Worm (Caenorhabditis elegans): Measurements from ENCODE around the gene H23L24.1.

H23L24.1 gene

DNA sequence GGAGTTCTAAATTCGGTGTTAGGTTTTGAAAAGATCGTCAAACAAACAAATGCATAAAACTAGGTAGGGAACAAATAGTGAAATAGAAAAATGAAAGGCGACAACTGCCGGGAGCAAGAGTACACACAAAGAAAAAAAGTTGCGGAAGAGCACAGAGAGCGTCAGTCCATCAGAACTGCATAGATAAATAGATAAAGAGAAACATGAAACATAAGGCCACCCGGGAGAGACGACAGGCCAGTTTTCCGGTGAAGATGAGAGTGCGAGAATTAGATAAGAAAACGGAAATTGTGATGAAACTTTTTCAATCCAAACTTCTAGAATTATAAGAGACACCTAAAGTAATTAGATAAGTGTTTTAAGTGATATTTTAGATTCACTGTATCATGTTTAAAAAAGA lies 39.5 kb downstream of the H23L24.1 start:
- TF ChIP-seq mdl-1 (tag; optimal IDR thresholded peaks at IDR 0.05), result no peak
- peak; percentile 5 for TF ChIP-seq swsn-7 (tag; optimal IDR thresholded peaks at IDR 0.05)
- TF ChIP-seq sup-37 (GFP tag; optimal IDR thresholded peaks at IDR 0.05), result no peak
- no peak for TF ChIP-seq fos-1 (tag; optimal IDR thresholded peaks at IDR 0.05)
- no peak for TF ChIP-seq pax-3 (tag; optimal IDR thresholded peaks at IDR 0.05)
- no peak for TF ChIP-seq mab-9 (GFP tag; IDR thresholded peaks at IDR 0.05)
- no peak for TF ChIP-seq nhr-85 (tag)
- peak in 1 of 2 experiments; percentile 22 for TF ChIP-seq lin-35 (GFP tag; optimal IDR thresholded peaks at IDR 0.05)
- no peak for TF ChIP-seq grh-1 (GFP tag; IDR thresholded peaks at IDR 0.05)
- no peak for TF ChIP-seq sptf-1 (tag; optimal IDR thresholded peaks at IDR 0.05)
- no peak for TF ChIP-seq lin-15B (tag; optimal IDR thresholded peaks at IDR 0.05)
- no peak for TF ChIP-seq Y116A8C.19 (tag; optimal IDR thresholded peaks at IDR 0.05; ENCODE audit: borderline replicate concordance)
- TF ChIP-seq nhr-20 (tag; optimal IDR thresholded peaks at IDR 0.05), result peak; percentile 24
- no peak for TF ChIP-seq hlh-4 (tag; optimal IDR thresholded peaks at IDR 0.05)
- TF ChIP-seq lin-14 (GFP tag; optimal IDR thresholded peaks at IDR 0.05), result peak; percentile 78
- TF ChIP-seq ceh-8 (GFP tag; optimal IDR thresholded peaks at IDR 0.05), result no peak
- TF ChIP-seq unc-98 (GFP tag; IDR thresholded peaks at IDR 0.05), result no peak
- no peak for TF ChIP-seq fkh-10 (GFP tag; optimal IDR thresholded peaks at IDR 0.05)
- TF ChIP-seq mef-2 (tag; optimal IDR thresholded peaks at IDR 0.05), result no peak
- peak in 1 of 2 experiments; percentile 12 for TF ChIP-seq efl-1 (optimal IDR thresholded peaks at IDR 0.05)
- no peak for TF ChIP-seq efl-1 (GFP tag; optimal IDR thresholded peaks at IDR 0.05 in 1 of 2)
- TF ChIP-seq efl-3 (GFP tag; optimal IDR thresholded peaks at IDR 0.05), result no peak
- no peak for TF ChIP-seq ces-1 (GFP tag; optimal IDR thresholded peaks at IDR 0.05)
- no peak for TF ChIP-seq nhr-12 (tag; optimal IDR thresholded peaks at IDR 0.05)
- no peak for TF ChIP-seq snpc-4 (tag; optimal IDR thresholded peaks at IDR 0.05)
- peak; percentile 1 for TF ChIP-seq C16A3.4 (tag; optimal IDR thresholded peaks at IDR 0.05)
- TF ChIP-seq irx-1 (tag; optimal IDR thresholded peaks at IDR 0.05), result no peak
- TF ChIP-seq nhr-84 (tag; optimal IDR thresholded peaks at IDR 0.05), result no peak
- TF ChIP-seq nhr-47 (tag; optimal IDR thresholded peaks at IDR 0.05), result no peak
- TF ChIP-seq dsc-1 (tag; optimal IDR thresholded peaks at IDR 0.05), result no peak
- TF ChIP-seq hpl-2 (GFP tag; optimal IDR thresholded peaks at IDR 0.05), result no peak
- peak in 1 of 2 experiments; percentile 38 for TF ChIP-seq lsy-2 (tag; optimal IDR thresholded peaks at IDR 0.05)
- TF ChIP-seq aly-2 (tag; optimal IDR thresholded peaks at IDR 0.05), result no peak
- peak; percentile 25 for TF ChIP-seq snu-23 (GFP tag; optimal IDR thresholded peaks at IDR 0.05)
- no peak for TF ChIP-seq ets-5 (GFP tag; IDR thresholded peaks at IDR 0.05)
- TF ChIP-seq C34B4.2 (tag; optimal IDR thresholded peaks at IDR 0.05), result no peak
- TF ChIP-seq tbx-2 (tag; optimal IDR thresholded peaks at IDR 0.05), result no peak
- no peak for TF ChIP-seq ceh-90 (tag; optimal IDR thresholded peaks at IDR 0.05)
- TF ChIP-seq nhr-71 (tag; optimal IDR thresholded peaks at IDR 0.05), result peak; percentile 51
- TF ChIP-seq ceh-88 (GFP tag; IDR thresholded peaks at IDR 0.05), result no peak
- TF ChIP-seq pqm-1 (tag; optimal IDR thresholded peaks at IDR 0.05), result peak; percentile 82
- TF ChIP-seq rnt-1 (tag; optimal IDR thresholded peaks at IDR 0.05), result peak; percentile 33
- TF ChIP-seq dpl-1 (GFP tag; optimal IDR thresholded peaks at IDR 0.05), result no peak
- no peak for TF ChIP-seq nhr-19 (GFP tag; conservative IDR thresholded peaks at IDR 0.05)
- no peak for TF ChIP-seq alr-1 (tag; optimal IDR thresholded peaks at IDR 0.05; ENCODE audit: borderline replicate concordance)
- no peak for TF ChIP-seq blmp-1 (tag; optimal IDR thresholded peaks at IDR 0.05)
- TF ChIP-seq nhr-77 (tag; optimal IDR thresholded peaks at IDR 0.05), result no peak
- no peak for TF ChIP-seq jun-1 (tag; optimal IDR thresholded peaks at IDR 0.05)
- no peak for TF ChIP-seq hlh-17 (GFP tag; optimal IDR thresholded peaks at IDR 0.05; ENCODE audit: borderline replicate concordance)
- no peak for TF ChIP-seq nhr-28 (tag; optimal IDR thresholded peaks at IDR 0.05)
- no peak for TF ChIP-seq ztf-11 (tag; optimal IDR thresholded peaks at IDR 0.05)
- no peak for TF ChIP-seq unc-30 (tag; optimal IDR thresholded peaks at IDR 0.05)
- no peak for TF ChIP-seq elt-3 (tag; optimal IDR thresholded peaks at IDR 0.05)
- TF ChIP-seq C04F5.9 (tag; optimal IDR thresholded peaks at IDR 0.05), result no peak

Measured in whole organism, L1 larva.